Worm (Caenorhabditis elegans): ENCODE results near the gene kat-1.

DNA sequence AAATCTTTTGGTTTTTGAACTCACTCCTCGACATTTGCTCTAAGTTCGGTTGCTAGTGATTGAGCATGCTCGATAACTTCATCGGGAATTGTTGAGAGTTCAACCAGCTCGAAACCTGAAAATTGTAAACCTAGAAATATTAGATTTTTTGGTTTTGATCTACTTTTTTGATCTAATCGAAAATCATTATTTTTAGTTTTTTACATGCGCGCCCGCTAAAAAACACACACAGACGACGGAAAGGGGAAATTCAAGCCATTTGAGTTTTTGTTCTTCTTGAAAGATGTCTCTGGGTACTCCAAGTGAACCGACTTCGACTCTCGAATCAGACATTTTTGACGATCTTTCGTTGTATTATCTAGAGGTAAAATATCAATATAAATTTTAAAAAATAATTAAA is 8.2 kb upstream of the kat-1 start, which contains the start of gene nos-2:
- TF ChIP-seq skn-1 (tag; optimal IDR thresholded peaks at IDR 0.05) (no peak), tbx-2 (tag; optimal IDR thresholded peaks at IDR 0.05) (no peak), sea-2 (GFP tag; optimal IDR thresholded peaks at IDR 0.05) (no peak), zag-1 (tag; optimal IDR thresholded peaks at IDR 0.05) (no peak), aly-2 (tag; optimal IDR thresholded peaks at IDR 0.05) (no peak), unc-39 (tag; optimal IDR thresholded peaks at IDR 0.05) (no peak), snpc-4 (tag; optimal IDR thresholded peaks at IDR 0.05) (no peak), nhr-237 (tag; optimal IDR thresholded peaks at IDR 0.05) (no peak)

Data from whole organism, L3 larva.